Fruit fly (Drosophila melanogaster): ENCODE measurements around the gene PGRP-LD.

The PGRP-LD gene

dm6 chr3L:5751740-5752579, 27.9 kb upstream of the PGRP-LD start, which contains the start of gene DnaJ-1 (continued):
- no peak for TF ChIP-seq psq (GFP tag; optimal IDR thresholded peaks at IDR 0.05)
- no peak for TF ChIP-seq Elba2 (GFP tag; optimal IDR thresholded peaks at IDR 0.05)
- TF ChIP-seq CG18011 (GFP tag; optimal IDR thresholded peaks at IDR 0.05): no peak
- TF ChIP-seq BEAF-32 (GFP tag; optimal IDR thresholded peaks at IDR 0.05): peak; percentile 98
- TF ChIP-seq CG4404 (GFP tag; IDR thresholded peaks at IDR 0.05): no peak
- peak in 1 of 2 experiments; percentile 6 for TF ChIP-seq chif (GFP tag; optimal IDR thresholded peaks at IDR 0.05)
- TF ChIP-seq MESR4 (GFP tag; optimal IDR thresholded peaks at IDR 0.05): peak; percentile 84
- TF ChIP-seq cwo (GFP tag; optimal IDR thresholded peaks at IDR 0.05): peak; percentile 19
- peak in 1 of 2 experiments; percentile 45 for TF ChIP-seq Eip74EF (GFP tag; optimal IDR thresholded peaks at IDR 0.05)
- peak; percentile 96 for TF ChIP-seq Opbp (GFP tag; IDR thresholded peaks at IDR 0.05; ENCODE audit: partially characterized antibody)
- no peak for TF ChIP-seq slp2 (GFP tag; optimal IDR thresholded peaks at IDR 0.05)
- TF ChIP-seq tap (tag; optimal IDR thresholded peaks at IDR 0.05): no peak
- peak; percentile 50 for TF ChIP-seq vvl (GFP tag; IDR thresholded peaks at IDR 0.05)
- TF ChIP-seq CG17829 (tag; optimal IDR thresholded peaks at IDR 0.05): peak; percentile 53
- TF ChIP-seq mld (GFP tag; IDR thresholded peaks at IDR 0.05; ENCODE audit: partially characterized antibody): peak; percentile 95
- TF ChIP-seq CG17186 (GFP tag; optimal IDR thresholded peaks at IDR 0.05): peak; percentile 42
- no peak for TF ChIP-seq CG4424 (GFP tag; optimal IDR thresholded peaks at IDR 0.05)
- no peak for TF ChIP-seq Hr78 (GFP tag; optimal IDR thresholded peaks at IDR 0.05)
- TF ChIP-seq inv (GFP tag; IDR thresholded peaks at IDR 0.05; ENCODE audit: partially characterized antibody): peak; percentile 98
- peak; percentile 99 for TF ChIP-seq vnd (GFP tag; IDR thresholded peaks at IDR 0.05; ENCODE audit: partially characterized antibody)
- peak; percentile 54 for TF ChIP-seq odd (GFP tag; optimal IDR thresholded peaks at IDR 0.05)
- no peak for TF ChIP-seq Sox100B (GFP tag; optimal IDR thresholded peaks at IDR 0.05)
- TF ChIP-seq CG7745 (tag; optimal IDR thresholded peaks at IDR 0.05): no peak
- TF ChIP-seq luna (GFP tag; optimal IDR thresholded peaks at IDR 0.05): peak; percentile 41
- no peak for TF ChIP-seq repo (GFP tag; optimal IDR thresholded peaks at IDR 0.05)
- no peak for TF ChIP-seq CG14965 (GFP tag; optimal IDR thresholded peaks at IDR 0.05; ENCODE audit: borderline replicate concordance)
- no peak for TF ChIP-seq CG11247 (GFP tag; IDR thresholded peaks at IDR 0.05)
- TF ChIP-seq Oli (tag; optimal IDR thresholded peaks at IDR 0.05): no peak
- no peak; the same call in 2 of the 3 replicates for TF ChIP-seq ken (GFP tag; IDR thresholded peaks at IDR 0.05)
- peak; percentile 51 for TF ChIP-seq abd-A (tag; optimal IDR thresholded peaks at IDR 0.05)
- peak; percentile 37 for TF ChIP-seq CG12299 (tag; optimal IDR thresholded peaks at IDR 0.05)
- TF ChIP-seq hb (GFP tag; IDR thresholded peaks at IDR 0.05; ENCODE audit: partially characterized antibody): peak; percentile 97
- TF ChIP-seq pita (GFP tag; optimal IDR thresholded peaks at IDR 0.05): no peak
- TF ChIP-seq CG6813 (GFP tag; optimal IDR thresholded peaks at IDR 0.05): no peak
- TF ChIP-seq CG4360 (GFP tag; IDR thresholded peaks at IDR 0.05): no peak
- peak; percentile 73 for TF ChIP-seq CG14710 (tag; optimal IDR thresholded peaks at IDR 0.05)
- no peak; the same call in 1 of the 2 replicates for TF ChIP-seq MBD-R2 (GFP tag; IDR thresholded peaks at IDR 0.05)
- no peak for TF ChIP-seq CG3163 (GFP tag; optimal IDR thresholded peaks at IDR 0.05)
- TF ChIP-seq en (GFP tag; optimal IDR thresholded peaks at IDR 0.05): no peak
- no peak for TF ChIP-seq az2 (GFP tag; optimal IDR thresholded peaks at IDR 0.05)
- TF ChIP-seq nerfin-2 (GFP tag; IDR thresholded peaks at IDR 0.05; ENCODE audit: partially characterized antibody): peak; percentile 93
- no peak for TF ChIP-seq CG8478 (optimal IDR thresholded peaks at IDR 0.05)
- TF ChIP-seq caup (GFP tag; optimal IDR thresholded peaks at IDR 0.05; ENCODE audit: severe bottlenecking): peak; percentile 41
- TF ChIP-seq prd (optimal IDR thresholded peaks at IDR 0.05): no peak
- no peak for TF ChIP-seq prd (GFP tag; IDR thresholded peaks at IDR 0.05)
- TF ChIP-seq Taf1 (GFP tag; IDR thresholded peaks at IDR 0.05): no peak
- no peak for TF ChIP-seq CG16779 (GFP tag; IDR thresholded peaks at IDR 0.05)
- no peak for TF ChIP-seq CG43689 (GFP tag; IDR thresholded peaks at IDR 0.05)
